Worm (Caenorhabditis elegans) whole organism, early embryonic: ENCODE measurements around the gene dop-4.

ENCODE experiments used
- B0310.2 ChIP-seq: sonication (generic microtip); optimal IDR thresholded peaks from 2 replicates; lab custom pipeline; 2016; ENCODE audit warnings: mild to moderate bottlenecking, missing genetic modification characterization, missing compliant biosample characterization
- F13C5.2 ChIP-seq: sonication (generic microtip); optimal IDR thresholded peaks from 2 replicates; lab custom pipeline; 2017; ENCODE audit warnings: mild to moderate bottlenecking, missing genetic modification characterization, inconsistent platforms, missing compliant biosample characterization
- aly-1 ChIP-seq: sonication (generic microtip); optimal IDR thresholded peaks from 2 replicates; lab custom pipeline; 2016; ENCODE audit warnings: missing genetic modification characterization, missing compliant biosample characterization
- ama-1 ChIP-seq: fragments of 150-350 bp; optimal IDR thresholded peaks from 2 replicates; lab custom pipeline; 2014
- ceh-13 ChIP-seq: fragments of 200-800 bp; sonication (Bioruptor generic); optimal IDR thresholded peaks from 2 replicates; lab custom pipeline; 2018; ENCODE audit warnings: mild to moderate bottlenecking, missing genetic modification characterization, missing compliant biosample characterization
- ceh-36 ChIP-seq: sonication (generic microtip); optimal IDR thresholded peaks from 2 replicates; lab custom pipeline; 2016; ENCODE audit warnings: missing genetic modification characterization, inconsistent platforms, missing compliant biosample characterization
- ets-7 ChIP-seq: sonication (generic microtip); optimal IDR thresholded peaks from 2 replicates; lab custom pipeline; 2016; ENCODE audit warnings: missing genotype, missing genetic modification characterization, missing compliant biosample characterization
- flt-1 ChIP-seq: fragments of 200-800 bp; sonication (Bioruptor generic); IDR thresholded peaks from 2 replicates; pipeline ENCODE4 v1.3.6; 2022; ENCODE audit warnings: missing genetic modification characterization, missing compliant biosample characterization
- hmbx-1 ChIP-seq: sonication (generic microtip); optimal IDR thresholded peaks from 2 replicates; lab custom pipeline; 2016; ENCODE audit warnings: mild to moderate bottlenecking, missing genetic modification characterization, missing compliant biosample characterization
- hmg-4 ChIP-seq: fragments of 200-800 bp; sonication (Bioruptor generic); optimal IDR thresholded peaks from 2 replicates; lab custom pipeline; 2018; ENCODE audit warnings: mild to moderate bottlenecking, missing genetic modification characterization, missing compliant biosample characterization
- hnd-1 ChIP-seq: sonication (generic microtip); optimal IDR thresholded peaks from 2 replicates; lab custom pipeline; 2016; ENCODE audit warnings: missing genetic modification characterization, missing compliant biosample characterization
- pes-1 ChIP-seq: fragments of 200-800 bp; sonication (Bioruptor generic); IDR thresholded peaks from 2 replicates; pipeline ENCODE4 v1.3.6; 2022; ENCODE audit warnings: missing genetic modification reagents, missing genetic modification characterization, missing compliant biosample characterization
- scrt-1 ChIP-seq: fragments of 200-800 bp; sonication (Bioruptor generic); IDR thresholded peaks from 2 replicates; pipeline ENCODE4 v1.3.6; 2022; ENCODE audit warnings: missing genetic modification characterization, missing compliant biosample characterization
- sea-1 ChIP-seq: fragments of 200-800 bp; sonication (Bioruptor generic); conservative IDR thresholded peaks from 2 replicates; pipeline ENCODE4 v1.3.6; 2022; ENCODE audit warnings: missing genetic modification characterization, missing compliant biosample characterization
- tbx-11 ChIP-seq: fragments of 200-800 bp; sonication (Bioruptor generic); IDR thresholded peaks from 2 replicates; pipeline ENCODE4 v1.3.6; 2022; ENCODE audit warnings: missing genetic modification characterization, missing compliant biosample characterization
- tbx-37 ChIP-seq: fragments of 200-800 bp; sonication (Bioruptor generic); conservative IDR thresholded peaks from 2 replicates; pipeline ENCODE4 v1.3.6; 2022; ENCODE audit warnings: missing genetic modification reagents, missing genetic modification characterization, missing compliant biosample characterization
- tra-4 ChIP-seq: sonication (generic microtip); optimal IDR thresholded peaks from 2 replicates; lab custom pipeline; 2017; ENCODE audit warnings: missing genetic modification characterization, missing compliant biosample characterization

The dop-4 gene

ce11 chrX:1337834-1338233, 42.8 kb downstream of the dop-4 start:
- TF ChIP-seq hmbx-1 (no peak), tra-4 (no peak), ets-7 (tag; lab: Kevin White, UChicago) (no peak), ceh-13 (no peak), sea-1 (no peak), aly-1 (no peak), scrt-1 (no peak), tbx-37 (GFP tag; lab: Robert Waterston, UW) (no peak), B0310.2 (tag; lab: Kevin White, UChicago) (no peak), hnd-1 (no peak), ceh-36 (tag; lab: Kevin White, UChicago) (no peak), flt-1 (GFP tag; lab: Robert Waterston, UW) (no peak), hmg-4 (no peak), ama-1 (lab: Kevin White, UChicago) (no peak)

ce11 chrX:1338906-1339673, 44.0 kb downstream of the dop-4 start:
- no peak for TF ChIP-seq ceh-13
- no peak for TF ChIP-seq ets-7 (tag; lab: Kevin White, UChicago)
- no peak for TF ChIP-seq hnd-1
- no peak for TF ChIP-seq scrt-1
- no peak for TF ChIP-seq aly-1
- TF ChIP-seq tbx-37 (GFP tag; lab: Robert Waterston, UW): no peak

ce11 chrX:1344321-1344720, 49.3 kb downstream of the dop-4 start, which contains the start of gene ins-39:
Gene ins-39, minus strand, starts transcription at chrX:1344421.
- TF ChIP-seq hmg-4 (no peak), tbx-37 (GFP tag; lab: Robert Waterston, UW) (no peak), ets-7 (tag; lab: Kevin White, UChicago) (no peak), scrt-1 (no peak), aly-1 (no peak), tra-4 (no peak), hmbx-1 (no peak), pes-1 (no peak), sea-1 (no peak), tbx-11 (no peak), ceh-13 (no peak), ceh-36 (tag; lab: Kevin White, UChicago) (no peak), ama-1 (lab: Kevin White, UChicago) (no peak)

- peak; percentile 59 for TF ChIP-seq hmg-4
- TF ChIP-seq ama-1 (lab: Kevin White, UChicago): no peak
- TF ChIP-seq F13C5.2 (tag; lab: Kevin White, UChicago): peak; percentile 78
- TF ChIP-seq tbx-37 (GFP tag; lab: Robert Waterston, UW): peak; percentile 39; the same call in 1 of the 2 replicates
Measured at ce11 chrX:1344818-1345217, 49.8 kb downstream of the dop-4 start.
